Worm (Caenorhabditis elegans) whole organism, young adult: ENCODE results near the gene F40F8.1.

ENCODE experiments used
- B0019.2 ChIP-seq: fragments of 200-800 bp; sonication (Bioruptor generic); conservative IDR thresholded peaks from 2 replicates; pipeline ENCODE4 v1.3.6; 2022; ENCODE audit warnings: missing genetic modification reagents, missing genetic modification characterization, missing compliant biosample characterization
- B0035.1 ChIP-seq: sonication (generic microtip); optimal IDR thresholded peaks from 2 replicates; lab custom pipeline; 2016; ENCODE audit warnings: missing genetic modification characterization, mild to moderate bottlenecking, missing compliant biosample characterization, missing genotype, missing genetic modification reagents
- B0261.1 ChIP-seq: sonication (generic microtip); optimal IDR thresholded peaks from 2 replicates; lab custom pipeline; 2016; ENCODE audit warnings: mild to moderate bottlenecking, missing genetic modification characterization, moderate library complexity, missing compliant biosample characterization
- B0336.3 ChIP-seq: fragments of 200-800 bp; sonication (Bioruptor generic); IDR thresholded peaks from 2 replicates; pipeline ENCODE4 v1.3.6; 2022; ENCODE audit warnings: missing genetic modification characterization, missing compliant biosample characterization
- C06A6.2 ChIP-seq: fragments of 200-800 bp; sonication (Bioruptor generic); conservative IDR thresholded peaks from 2 replicates; pipeline ENCODE4 v1.3.6; 2022; ENCODE audit warnings: missing genetic modification characterization, missing compliant biosample characterization
- F22D6.2 ChIP-seq: sonication (generic microtip); optimal IDR thresholded peaks from 2 replicates; lab custom pipeline; 2016; ENCODE audit warnings: mild to moderate bottlenecking, missing genetic modification characterization, missing compliant biosample characterization
- F23B12.7 ChIP-seq: sonication (generic microtip); optimal IDR thresholded peaks from 2 replicates; lab custom pipeline; 2017; ENCODE audit warnings: missing genetic modification characterization, mild to moderate bottlenecking, missing compliant biosample characterization, antibody characterized with exemption, moderate library complexity; ENCODE audit not compliant: insufficient read depth
- F52B5.7 ChIP-seq: sonication (generic microtip); optimal IDR thresholded peaks from 2 replicates; lab custom pipeline; 2016; ENCODE audit warnings: mild to moderate bottlenecking, missing genetic modification characterization, missing compliant biosample characterization
- T26A5.8 ChIP-seq: sonication (generic microtip); optimal IDR thresholded peaks from 2 replicates; lab custom pipeline; 2016; ENCODE audit warnings: missing genetic modification characterization, missing compliant biosample characterization
- Y53F4B.3 ChIP-seq: fragments of 200-800 bp; sonication (Bioruptor generic); IDR thresholded peaks from 2 replicates; pipeline ENCODE4 v1.3.6; 2022; ENCODE audit warnings: missing genetic modification reagents, missing genetic modification characterization, missing compliant biosample characterization
- Y53G8AR.9 ChIP-seq: fragments of 200-800 bp; sonication (Bioruptor generic); conservative IDR thresholded peaks from 2 replicates; pipeline ENCODE4 v1.3.6; 2022; ENCODE audit warnings: missing genetic modification reagents, missing genetic modification characterization, missing compliant biosample characterization
- Y56A3A.18 ChIP-seq: fragments of 200-800 bp; sonication (Bioruptor generic); IDR thresholded peaks from 2 replicates; pipeline ENCODE4 v1.3.6; 2022; ENCODE audit warnings: missing genetic modification reagents, missing genetic modification characterization, missing compliant biosample characterization
- Y67H2A.10 ChIP-seq: fragments of 200-800 bp; sonication (Bioruptor generic); conservative IDR thresholded peaks from 2 replicates; pipeline ENCODE4 v1.3.6; 2022; ENCODE audit warnings: missing genetic modification reagents, missing genetic modification characterization, missing compliant biosample characterization
- Y95B8A.8 ChIP-seq: fragments of 200-800 bp; sonication (Bioruptor generic); IDR thresholded peaks from 2 replicates; pipeline ENCODE4 v1.3.6; 2022; ENCODE audit warnings: missing genetic modification reagents, missing genetic modification characterization, missing compliant biosample characterization
- aptf-3 ChIP-seq: fragments of 200-800 bp; sonication (Bioruptor generic); IDR thresholded peaks from 2 replicates; pipeline ENCODE4 v1.3.6; 2022; ENCODE audit warnings: missing genetic modification characterization, missing compliant biosample characterization
- attf-5 ChIP-seq: fragments of 200-800 bp; sonication (Bioruptor generic); optimal IDR thresholded peaks from 2 replicates; lab custom pipeline; 2018; ENCODE audit warnings: mild to moderate bottlenecking, missing genetic modification characterization, missing compliant biosample characterization
- attf-6 ChIP-seq: fragments of 200-800 bp; sonication (Bioruptor generic); IDR thresholded peaks from 2 replicates; pipeline ENCODE4 v1.3.6; 2022; ENCODE audit warnings: missing genetic modification reagents, missing genetic modification characterization, missing compliant biosample characterization
- bed-2 ChIP-seq: fragments of 200-800 bp; sonication (Bioruptor generic); IDR thresholded peaks from 2 replicates; pipeline ENCODE4 v1.3.6; 2022; ENCODE audit warnings: missing genetic modification reagents, missing genetic modification characterization, missing compliant biosample characterization
- ceh-100 ChIP-seq: fragments of 200-800 bp; sonication (Bioruptor generic); IDR thresholded peaks from 2 replicates; pipeline ENCODE4 v1.3.6; 2022; ENCODE audit warnings: missing genetic modification reagents, missing genetic modification characterization, missing compliant biosample characterization
- chd-7 ChIP-seq: sonication (generic microtip); optimal IDR thresholded peaks from 2 replicates; lab custom pipeline; 2016; ENCODE audit warnings: mild to moderate bottlenecking, missing genetic modification characterization, moderate library complexity, missing compliant biosample characterization
- dpff-1 ChIP-seq: sonication (generic microtip); optimal IDR thresholded peaks from 2 replicates; lab custom pipeline; 2017; ENCODE audit warnings: mild to moderate bottlenecking, missing genetic modification characterization, missing compliant biosample characterization
- egl-44 ChIP-seq: fragments of 200-800 bp; sonication (Bioruptor generic); IDR thresholded peaks from 2 replicates; pipeline ENCODE4 v1.3.6; 2022; ENCODE audit warnings: missing genetic modification reagents, missing genetic modification characterization, missing compliant biosample characterization
- ets-4 ChIP-seq: fragments of 200-800 bp; sonication (Bioruptor generic); optimal IDR thresholded peaks from 2 replicates; lab custom pipeline; 2018; ENCODE audit warnings: mild to moderate bottlenecking, missing genetic modification characterization, missing compliant biosample characterization
- fkh-3 ChIP-seq: sonication (generic microtip); optimal IDR thresholded peaks from 2 replicates; lab custom pipeline; 2016; ENCODE audit warnings: mild to moderate bottlenecking, missing genetic modification characterization, missing compliant biosample characterization
- him-1 ChIP-seq: sonication (generic microtip); optimal IDR thresholded peaks from 2 replicates; lab custom pipeline; 2016; ENCODE audit warnings: missing genotype, missing genetic modification reagents, missing genetic modification characterization, missing compliant biosample characterization
- hmg-1.2 ChIP-seq: fragments of 200-800 bp; sonication (Bioruptor generic); IDR thresholded peaks from 2 replicates; pipeline ENCODE4 v1.3.6; 2022; ENCODE audit warnings: missing genetic modification reagents, missing genetic modification characterization, missing compliant biosample characterization
- let-526 ChIP-seq: fragments of 200-800 bp; sonication (Bioruptor generic); IDR thresholded peaks from 2 replicates; pipeline ENCODE4 v1.3.6; 2022; ENCODE audit warnings: missing genetic modification reagents, missing genetic modification characterization, missing compliant biosample characterization
- let-607 ChIP-seq, 2 experiments: fragments of 200-800 bp in 1 of 2; sonication (Bioruptor generic) in 1 of 2; sonication (generic microtip) in 1 of 2; optimal IDR thresholded peaks; 2 replicates each; lab custom pipeline; 2016 to 2018; ENCODE audit warnings: mild to moderate bottlenecking in 2 of 2, missing compliant biosample characterization in 2 of 2, missing genetic modification characterization in 2 of 2, moderate library complexity in 2 of 2, missing genotype in 1 of 2
- lin-54 ChIP-seq: fragments of 200-800 bp; sonication (Bioruptor generic); optimal IDR thresholded peaks from 2 replicates; lab custom pipeline; 2018; ENCODE audit warnings: mild to moderate bottlenecking, missing genetic modification characterization, missing compliant biosample characterization
- madf-10 ChIP-seq: sonication (generic microtip); optimal IDR thresholded peaks from 2 replicates; lab custom pipeline; 2016; ENCODE audit warnings: mild to moderate bottlenecking, missing genetic modification characterization, missing compliant biosample characterization
- madf-3 ChIP-seq: fragments of 200-800 bp; sonication (Bioruptor generic); IDR thresholded peaks from 2 replicates; pipeline ENCODE4 v1.3.6; 2022; ENCODE audit warnings: missing genetic modification reagents, missing genetic modification characterization, missing compliant biosample characterization
- mcd-1 ChIP-seq: fragments of 200-800 bp; sonication (Bioruptor generic); IDR thresholded peaks from 2 replicates; pipeline ENCODE4 v1.3.6; 2022; ENCODE audit warnings: missing genetic modification reagents, missing genetic modification characterization, missing compliant biosample characterization
- nhr-80 ChIP-seq: sonication (generic microtip); optimal IDR thresholded peaks from 2 replicates; lab custom pipeline; 2016; ENCODE audit warnings: missing genetic modification characterization, missing compliant biosample characterization
- pbrm-1 ChIP-seq: fragments of 200-800 bp; sonication (Bioruptor generic); IDR thresholded peaks from 2 replicates; pipeline ENCODE4 v1.3.6; 2022; ENCODE audit warnings: missing genetic modification reagents, missing genetic modification characterization, missing compliant biosample characterization
- repo-1 ChIP-seq: sonication (generic microtip); optimal IDR thresholded peaks from 2 replicates; lab custom pipeline; 2017; ENCODE audit warnings: mild to moderate bottlenecking, missing genetic modification characterization, missing compliant biosample characterization
- rpc-1 ChIP-seq, 2 experiments: fragments of 150-350 bp in 1 of 2; sonication (generic microtip) in 1 of 2; optimal IDR thresholded peaks; 2 replicates each; lab custom pipeline; 2014 to 2018; ENCODE audit warnings: missing biosample characterization in 1 of 2, missing genetic modification characterization in 1 of 2, missing genetic modification reagents in 1 of 2, missing genotype in 1 of 2
- snpc-1.1 ChIP-seq: sonication (generic microtip); optimal IDR thresholded peaks from 2 replicates; lab custom pipeline; 2017; ENCODE audit warnings: missing genetic modification characterization, mild to moderate bottlenecking, missing compliant biosample characterization, antibody characterized with exemption, moderate library complexity, missing genotype, missing genetic modification reagents; ENCODE audit not compliant: insufficient read depth
- somi-1 ChIP-seq: fragments of 200-800 bp; sonication (Bioruptor generic); optimal IDR thresholded peaks from 2 replicates; lab custom pipeline; 2018; ENCODE audit warnings: mild to moderate bottlenecking, missing genetic modification characterization, missing compliant biosample characterization
- sptf-2 ChIP-seq: fragments of 200-800 bp; sonication (Bioruptor generic); optimal IDR thresholded peaks from 2 replicates; lab custom pipeline; 2018; ENCODE audit warnings: mild to moderate bottlenecking, missing genetic modification characterization, missing compliant biosample characterization
- tbp1 ChIP-seq: fragments of 200-800 bp; sonication (Bioruptor generic); optimal IDR thresholded peaks from 2 replicates; lab custom pipeline; 2018; ENCODE audit warnings: mild to moderate bottlenecking, missing genetic modification characterization, missing compliant biosample characterization
- tlf-1 ChIP-seq: fragments of 200-800 bp; sonication (Bioruptor generic); optimal IDR thresholded peaks from 2 replicates; lab custom pipeline; 2018; ENCODE audit warnings: mild to moderate bottlenecking, missing genetic modification characterization, missing compliant biosample characterization
- zfh-2 ChIP-seq: fragments of 200-800 bp; sonication (Bioruptor generic); conservative IDR thresholded peaks from 2 replicates; pipeline ENCODE4 v1.3.6; 2022; ENCODE audit warnings: missing genetic modification reagents, missing genetic modification characterization, missing compliant biosample characterization
- ztf-18 ChIP-seq: sonication (generic microtip); optimal IDR thresholded peaks from 2 replicates; lab custom pipeline; 2016; ENCODE audit warnings: missing genotype, mild to moderate bottlenecking, missing genetic modification characterization, missing compliant biosample characterization
- ztf-22 ChIP-seq: fragments of 200-800 bp; sonication (Bioruptor generic); optimal IDR thresholded peaks from 2 replicates; lab custom pipeline; 2018; ENCODE audit warnings: mild to moderate bottlenecking, missing genetic modification characterization, moderate library complexity, missing compliant biosample characterization
- ztf-25 ChIP-seq: fragments of 200-800 bp; sonication (Bioruptor generic); IDR thresholded peaks from 2 replicates; pipeline ENCODE4 v1.3.6; 2022; ENCODE audit warnings: missing genetic modification reagents, missing genetic modification characterization, missing compliant biosample characterization
- ztf-28 ChIP-seq: fragments of 200-800 bp; sonication (Bioruptor generic); IDR thresholded peaks from 2 replicates; pipeline ENCODE4 v1.3.6; 2022; ENCODE audit warnings: missing genetic modification reagents, missing genetic modification characterization, missing compliant biosample characterization

F40F8.1 gene

DNA sequence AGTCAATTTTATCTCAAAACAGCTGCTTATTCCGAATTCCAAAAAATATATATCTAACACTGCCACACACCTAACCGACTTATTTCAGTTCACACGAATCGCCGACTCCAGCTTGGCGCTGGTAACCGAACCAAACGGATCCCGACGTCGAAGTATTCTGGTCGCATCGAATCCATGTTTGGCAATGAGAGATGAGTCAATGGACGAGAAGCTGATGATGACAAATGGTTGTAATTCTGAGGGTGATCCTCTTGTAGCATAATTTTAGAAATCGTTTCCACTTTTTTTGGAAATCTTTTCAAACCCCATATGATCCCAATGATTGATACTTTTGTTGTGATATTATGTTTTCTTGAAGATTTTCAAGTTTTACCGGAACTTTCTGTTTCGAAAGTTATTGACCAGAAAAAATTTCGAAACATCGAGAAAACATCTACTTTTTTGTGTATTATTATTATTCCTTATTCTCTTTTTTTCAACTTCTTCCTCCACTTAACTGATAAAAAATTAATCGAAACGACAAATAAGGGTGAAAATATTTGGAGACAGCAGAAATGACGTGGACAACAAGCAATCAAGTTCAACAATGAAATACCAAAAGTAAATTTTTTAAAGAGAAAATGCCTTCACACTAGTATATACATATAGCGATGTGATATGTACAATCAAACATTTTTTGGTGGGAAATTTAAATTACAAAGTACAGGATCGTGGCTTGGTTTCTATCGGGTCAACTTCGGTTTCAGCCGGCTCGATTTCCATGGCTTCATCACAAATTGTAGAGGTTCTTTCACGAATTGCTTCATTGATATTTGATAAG, 22.6 kb downstream of the F40F8.1 start:
- TF ChIP-seq tbp1 (GFP tag; lab: Kevin White, UChicago), result no peak
- no peak for TF ChIP-seq bed-2 (GFP tag; lab: Robert Waterston, UW)
- TF ChIP-seq T26A5.8, result no peak
- TF ChIP-seq mcd-1, result peak; percentile 63
- TF ChIP-seq ztf-25, result 0 out of 2 replicates have a peak, but pooled peaks have one; percentile 10
- TF ChIP-seq B0019.2 (GFP tag; lab: Robert Waterston, UW), result no peak
- no peak for TF ChIP-seq ztf-18 (tag; lab: Kevin White, UChicago)
- TF ChIP-seq hmg-1.2 (GFP tag; lab: Robert Waterston, UW), result 0 out of 2 replicates have a peak, but pooled peaks have one; percentile 31
- peak; percentile 24 for TF ChIP-seq nhr-80
- TF ChIP-seq ceh-100 (GFP tag; lab: Robert Waterston, UW), result no peak
- TF ChIP-seq let-607 (tag; optimal IDR thresholded peaks at IDR 0.05; lab: Kevin White, UChicago), result peak; percentile 32 to 64
- TF ChIP-seq F52B5.7 (tag; lab: Kevin White, UChicago), result peak; percentile 55
- peak; percentile 56; the same call in 1 of the 2 replicates for TF ChIP-seq C06A6.2 (GFP tag; lab: Robert Waterston, UW)
- 0 out of 2 replicates have a peak, but pooled peaks have one; percentile 10 for TF ChIP-seq attf-6 (GFP tag; lab: Robert Waterston, UW)
- peak; percentile 90 for TF ChIP-seq tlf-1 (GFP tag; lab: Kevin White, UChicago)
- peak; percentile 91 for TF ChIP-seq repo-1 (tag; lab: Kevin White, UChicago)
- no peak for TF ChIP-seq F23B12.7 (tag; lab: Kevin White, UChicago)
- TF ChIP-seq ets-4, result peak; percentile 12
- peak; percentile 48 for TF ChIP-seq dpff-1 (tag; lab: Kevin White, UChicago)
- TF ChIP-seq zfh-2 (GFP tag; lab: Robert Waterston, UW), result no peak
- peak; percentile 73 for TF ChIP-seq ztf-22 (GFP tag; lab: Kevin White, UChicago)
- no peak for TF ChIP-seq Y67H2A.10 (GFP tag; lab: Robert Waterston, UW)
- peak; percentile 36 for TF ChIP-seq madf-10 (tag; lab: Kevin White, UChicago)
- peak; percentile 70; the same call in 1 of the 2 replicates for TF ChIP-seq pbrm-1
- TF ChIP-seq Y53F4B.3 (GFP tag; lab: Robert Waterston, UW), result no peak
- peak; percentile 40; the same call in 1 of the 2 replicates for TF ChIP-seq egl-44 (GFP tag; lab: Robert Waterston, UW)
- peak; percentile 95 for TF ChIP-seq Y53G8AR.9 (GFP tag; lab: Robert Waterston, UW)
- no peak for TF ChIP-seq rpc-1 (optimal IDR thresholded peaks at IDR 0.05; lab: Kevin White, UChicago)
- TF ChIP-seq rpc-1 (tag; optimal IDR thresholded peaks at IDR 0.05; lab: Kevin White, UChicago), result no peak
- TF ChIP-seq Y56A3A.18 (GFP tag; lab: Robert Waterston, UW), result peak; percentile 91
- peak; percentile 34 for TF ChIP-seq lin-54
- no peak for TF ChIP-seq aptf-3 (GFP tag; lab: Robert Waterston, UW)
- peak; percentile 77 for TF ChIP-seq madf-3 (GFP tag; lab: Robert Waterston, UW)
- no peak for TF ChIP-seq sptf-2 (GFP tag; lab: Kevin White, UChicago)
- TF ChIP-seq him-1 (tag; lab: Kevin White, UChicago), result no peak
- TF ChIP-seq B0261.1 (tag; lab: Kevin White, UChicago), result peak; percentile 12
- TF ChIP-seq B0336.3, result peak; percentile 95
- TF ChIP-seq let-526 (GFP tag; lab: Robert Waterston, UW), result peak; percentile 71
- peak; percentile 8 for TF ChIP-seq attf-5
- TF ChIP-seq somi-1 (GFP tag; lab: Kevin White, UChicago), result no peak
- peak; percentile 76 for TF ChIP-seq chd-7 (tag; lab: Kevin White, UChicago)
- peak; percentile 19 for TF ChIP-seq fkh-3 (tag; lab: Kevin White, UChicago)
- peak; percentile 17 for TF ChIP-seq F22D6.2 (tag; lab: Kevin White, UChicago)
- peak; percentile 87 for TF ChIP-seq Y95B8A.8 (GFP tag; lab: Robert Waterston, UW)
- peak; percentile 26 for TF ChIP-seq B0035.1 (tag; lab: Kevin White, UChicago)
- TF ChIP-seq snpc-1.1, result no peak
- TF ChIP-seq ztf-28 (GFP tag; lab: Robert Waterston, UW), result 0 out of 2 replicates have a peak, but pooled peaks have one; percentile 37
